Worm (Caenorhabditis elegans): ENCODE measurements around the gene C50F4.4.

- no peak for TF ChIP-seq him-1 (tag; optimal IDR thresholded peaks at IDR 0.05)
- no peak for TF ChIP-seq W03F9.2 (tag; optimal IDR thresholded peaks at IDR 0.05)
Observed at ce11 chrV:9571056-9571455, 34.5 kb downstream of the C50F4.4 start.
